Worm (Caenorhabditis elegans) whole organism, young adult: ENCODE results near the gene D1046.18.

Experiments
- ama-1 ChIP-seq, 3 experiments: fragments of 150-350 bp in 1 of 3; sonication (generic microtip) in 2 of 3; optimal IDR thresholded peaks; 2 replicates each; lab custom pipeline; 2014 to 2018; ENCODE audit warnings: missing biosample characterization in 2 of 3, missing genetic modification characterization in 2 of 3, missing genetic modification reagents in 2 of 3
- attf-3 ChIP-seq: fragments of 200-800 bp; sonication (Bioruptor generic); conservative IDR thresholded peaks from 2 replicates; pipeline ENCODE4 v1.3.6; 2022; ENCODE audit warnings: missing genetic modification reagents, missing genetic modification characterization, missing compliant biosample characterization
- ccch-3 ChIP-seq: fragments of 200-800 bp; sonication (Bioruptor generic); optimal IDR thresholded peaks from 2 replicates; lab custom pipeline; 2018; ENCODE audit warnings: mild to moderate bottlenecking, missing genetic modification characterization, missing compliant biosample characterization
- dox-1 ChIP-seq: fragments of 200-800 bp; sonication (Bioruptor generic); IDR thresholded peaks from 2 replicates; pipeline ENCODE4 v1.3.6; 2022; ENCODE audit warnings: missing genetic modification reagents, missing genetic modification characterization, missing compliant biosample characterization
- hrde-1 ChIP-seq: sonication (generic microtip); optimal IDR thresholded peaks from 2 replicates; lab custom pipeline; 2016; ENCODE audit warnings: missing genetic modification characterization, mild to moderate bottlenecking, missing compliant biosample characterization, moderate library complexity, missing genotype, missing genetic modification reagents, borderline replicate concordance
- hsf-1 ChIP-seq: fragments of 200-800 bp; sonication (Bioruptor generic); IDR thresholded peaks from 2 replicates; pipeline ENCODE4 v1.3.6; 2022; ENCODE audit warnings: missing genetic modification reagents, missing genetic modification characterization, missing compliant biosample characterization
- madf-3 ChIP-seq: fragments of 200-800 bp; sonication (Bioruptor generic); IDR thresholded peaks from 2 replicates; pipeline ENCODE4 v1.3.6; 2022; ENCODE audit warnings: missing genetic modification reagents, missing genetic modification characterization, missing compliant biosample characterization
- nfya-2 ChIP-seq: fragments of 200-800 bp; sonication (Bioruptor generic); IDR thresholded peaks from 2 replicates; pipeline ENCODE4 v1.3.6; 2022; ENCODE audit warnings: missing genetic modification reagents, missing genetic modification characterization, missing compliant biosample characterization
- sea-2 ChIP-seq: fragments of 200-800 bp; sonication (Bioruptor generic); IDR thresholded peaks from 2 replicates; pipeline ENCODE4 v1.3.6; 2022; ENCODE audit warnings: missing genetic modification characterization, missing compliant biosample characterization
- zim-3 ChIP-seq: sonication (generic microtip); optimal IDR thresholded peaks from 2 replicates; lab custom pipeline; 2017; ENCODE audit warnings: mild to moderate bottlenecking, missing genetic modification characterization, moderate library complexity, missing compliant biosample characterization

DNA sequence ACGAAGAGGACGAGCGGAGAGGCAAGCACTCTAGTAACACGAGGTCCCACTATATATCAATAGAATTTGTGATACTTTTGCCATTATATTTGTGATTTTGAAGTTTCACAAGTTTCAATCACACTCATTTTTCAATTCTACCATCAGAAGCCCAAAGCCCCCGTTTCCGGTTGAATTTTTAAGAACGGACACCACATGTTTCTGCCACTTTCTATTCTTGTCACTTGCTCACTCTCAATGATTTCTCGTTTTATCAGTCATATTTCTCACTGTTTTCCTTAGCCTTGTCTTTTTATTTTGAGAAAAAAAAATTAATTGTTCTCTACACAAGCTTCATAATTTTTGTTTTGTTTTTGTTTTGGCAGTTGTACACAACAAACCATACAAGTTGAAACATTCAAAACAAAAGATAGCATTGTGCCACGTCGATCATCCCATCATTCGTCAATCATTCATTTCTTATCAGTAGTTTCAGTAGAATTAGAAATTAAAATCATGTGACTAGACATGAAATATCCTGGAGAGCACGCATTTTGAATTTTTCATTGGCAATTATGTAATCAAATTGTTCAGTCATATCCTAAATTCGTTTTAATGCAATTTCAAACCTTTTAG, 22.0 kb downstream of the D1046.18 start:
- TF ChIP-seq hrde-1 (no peak), attf-3 (no peak), ama-1 (optimal IDR thresholded peaks at IDR 0.05; lab: Kevin White, UChicago) (no peak), ama-1 (GFP tag; optimal IDR thresholded peaks at IDR 0.05; lab: Kevin White, UChicago) (no peak), hsf-1 (GFP tag; lab: Robert Waterston, UW) (no peak), nfya-2 (GFP tag; lab: Robert Waterston, UW) (no peak), zim-3 (tag; lab: Kevin White, UChicago) (no peak), madf-3 (no peak), ccch-3 (GFP tag; lab: Kevin White, UChicago) (no peak), dox-1 (GFP tag; lab: Robert Waterston, UW) (no peak), sea-2 (GFP tag; lab: Robert Waterston, UW) (no peak)
